Fruit fly (Drosophila melanogaster) whole organism, prepupa: ENCODE data around the gene hook.

Experiments
- CG10631 ChIP-seq: fragments of 200-800 bp; sonication (Bioruptor generic); optimal IDR thresholded peaks from 2 replicates; lab custom pipeline; 2016; ENCODE audit warnings: missing biosample characterization, missing genetic modification characterization
- CG11762 ChIP-seq: fragments of 200-800 bp; sonication (Bioruptor generic); optimal IDR thresholded peaks from 3 replicates; lab custom pipeline; 2016; ENCODE audit warnings: missing biosample characterization, missing genetic modification characterization; ENCODE audit not compliant: insufficient read depth
- CG11902 ChIP-seq: fragments of 200-800 bp; sonication (Bioruptor generic); optimal IDR thresholded peaks from 3 replicates; lab custom pipeline; 2016; ENCODE audit warnings: missing biosample characterization, missing genetic modification characterization
- CG15336 ChIP-seq: fragments of 200-800 bp; sonication (Bioruptor generic); IDR thresholded peaks from 2 replicates; pipeline ENCODE4 v1.3.6; 2022; ENCODE audit warnings: missing biosample characterization, missing genetic modification characterization
- CG1621 ChIP-seq: fragments of 200-800 bp; sonication (Bioruptor generic); optimal IDR thresholded peaks from 3 replicates; lab custom pipeline; 2018; ENCODE audit warnings: missing biosample characterization, mild to moderate bottlenecking, missing genetic modification characterization
- CG16779 ChIP-seq: fragments of 200-800 bp; sonication (Bioruptor generic); optimal IDR thresholded peaks from 3 replicates; lab custom pipeline; 2017; ENCODE audit warnings: missing biosample characterization, mild to moderate bottlenecking, missing genetic modification characterization
- CG3032 ChIP-seq: fragments of 200-800 bp; optimal IDR thresholded peaks from 2 replicates; lab custom pipeline; 2019; ENCODE audit warnings: missing biosample characterization, mild to moderate bottlenecking, missing genetic modification characterization, moderate library complexity
- CG31627 ChIP-seq: fragments of 200-800 bp; sonication (Bioruptor generic); optimal IDR thresholded peaks from 3 replicates; lab custom pipeline; 2016; ENCODE audit warnings: missing biosample characterization, missing genetic modification characterization
- CG32006 ChIP-seq: fragments of 200-800 bp; sonication (Bioruptor generic); optimal IDR thresholded peaks from 3 replicates; lab custom pipeline; 2017; ENCODE audit warnings: missing biosample characterization, mild to moderate bottlenecking, missing genetic modification characterization
- CG34406 ChIP-seq: fragments of 200-800 bp; sonication (Bioruptor generic); optimal IDR thresholded peaks from 3 replicates; lab custom pipeline; 2016; ENCODE audit warnings: missing biosample characterization, missing genetic modification characterization
- CG3919 ChIP-seq: fragments of 200-800 bp; sonication (Bioruptor generic); optimal IDR thresholded peaks from 3 replicates; lab custom pipeline; 2016; ENCODE audit warnings: missing biosample characterization, missing genetic modification characterization
- CG4318 ChIP-seq: fragments of 200-800 bp; sonication (Bioruptor generic); optimal IDR thresholded peaks from 3 replicates; lab custom pipeline; 2017; ENCODE audit warnings: missing biosample characterization, mild to moderate bottlenecking, missing genetic modification characterization
- CG6163 ChIP-seq: fragments of 200-800 bp; sonication (Bioruptor generic); IDR thresholded peaks from 3 replicates; pipeline ENCODE4 v1.3.6; 2022; ENCODE audit warnings: missing biosample characterization, missing genetic modification characterization
- CG6276 ChIP-seq: fragments of 200-800 bp; sonication (Bioruptor generic); optimal IDR thresholded peaks from 2 replicates; lab custom pipeline; 2017; ENCODE audit warnings: missing biosample characterization, mild to moderate bottlenecking, missing genetic modification characterization
- CG6792 ChIP-seq: fragments of 200-800 bp; sonication (Bioruptor generic); optimal IDR thresholded peaks from 3 replicates; lab custom pipeline; 2016; ENCODE audit warnings: missing biosample characterization, missing genetic modification characterization
- CG6808 ChIP-seq: fragments of 200-800 bp; sonication (Bioruptor generic); optimal IDR thresholded peaks from 3 replicates; lab custom pipeline; 2017; ENCODE audit warnings: missing biosample characterization, missing genetic modification characterization, mild to moderate bottlenecking, moderate library complexity, missing genetic modification reagents
- CG7368 ChIP-seq: fragments of 200-800 bp; sonication (Bioruptor generic); optimal IDR thresholded peaks from 3 replicates; lab custom pipeline; 2016; ENCODE audit warnings: missing biosample characterization, missing genetic modification characterization
- CG8119 ChIP-seq: fragments of 200-800 bp; sonication (Bioruptor generic); IDR thresholded peaks from 3 replicates; pipeline ENCODE4 v1.3.6; 2022; ENCODE audit warnings: missing biosample characterization, missing genetic modification characterization
- CG8319 ChIP-seq: fragments of 200-800 bp; sonication (Bioruptor generic); optimal IDR thresholded peaks from 3 replicates; lab custom pipeline; 2016; ENCODE audit warnings: missing biosample characterization, missing genetic modification characterization
- CG9139 ChIP-seq: fragments of 200-800 bp; sonication (Bioruptor generic); optimal IDR thresholded peaks from 3 replicates; lab custom pipeline; 2017; ENCODE audit warnings: missing biosample characterization, mild to moderate bottlenecking, missing genetic modification characterization
- Eip75B ChIP-seq: fragments of 200-800 bp; sonication (Bioruptor generic); optimal IDR thresholded peaks from 3 replicates; lab custom pipeline; 2016; ENCODE audit warnings: missing biosample characterization, missing genetic modification characterization
- Eip78C ChIP-seq: fragments of 200-800 bp; sonication (Bioruptor generic); peaks from one replicate; lab custom pipeline; 2016; ENCODE audit warnings: missing biosample characterization, missing genetic modification characterization
- Eip93F ChIP-seq: fragments of 200-800 bp; sonication (Bioruptor generic); optimal IDR thresholded peaks from 2 replicates; lab custom pipeline; 2016; ENCODE audit warnings: missing biosample characterization, mild to moderate bottlenecking, missing genetic modification characterization
- Ets21C ChIP-seq: fragments of 200-800 bp; sonication (Bioruptor generic); optimal IDR thresholded peaks from 3 replicates; lab custom pipeline; 2016; ENCODE audit warnings: missing biosample characterization, missing genetic modification characterization
- Ets96B ChIP-seq: fragments of 200-800 bp; optimal IDR thresholded peaks from 2 replicates; lab custom pipeline; 2019; ENCODE audit warnings: missing biosample characterization, mild to moderate bottlenecking, missing genetic modification characterization, moderate library complexity
- Hr38 ChIP-seq: sonication (Bioruptor generic); optimal IDR thresholded peaks from 2 replicates; lab custom pipeline; 2016; ENCODE audit warnings: missing biosample characterization, missing genetic modification characterization
- Hr39 ChIP-seq: fragments of 200-800 bp; sonication (Bioruptor generic); optimal IDR thresholded peaks from 2 replicates; lab custom pipeline; 2016; ENCODE audit warnings: missing biosample characterization, missing genetic modification characterization
- Hr4 ChIP-seq: fragments of 200-800 bp; sonication (Bioruptor generic); optimal IDR thresholded peaks from 3 replicates; lab custom pipeline; 2016; ENCODE audit warnings: missing biosample characterization, missing genetic modification characterization
- Met ChIP-seq: fragments of 200-800 bp; sonication (Bioruptor generic); optimal IDR thresholded peaks from 3 replicates; lab custom pipeline; 2016; ENCODE audit warnings: missing biosample characterization, missing genetic modification characterization
- Smox ChIP-seq: fragments of 200-800 bp; sonication (Bioruptor generic); optimal IDR thresholded peaks from 3 replicates; lab custom pipeline; 2016; ENCODE audit warnings: missing biosample characterization, missing genetic modification characterization
- Sox15 ChIP-seq: fragments of 200-800 bp; sonication (Bioruptor generic); optimal IDR thresholded peaks from 3 replicates; lab custom pipeline; 2016; ENCODE audit warnings: missing biosample characterization, missing genetic modification characterization
- acj6 ChIP-seq: fragments of 200-800 bp; sonication (Bioruptor generic); optimal IDR thresholded peaks from 3 replicates; lab custom pipeline; 2016; ENCODE audit warnings: missing biosample characterization, missing genetic modification characterization
- dac ChIP-seq: fragments of 200-800 bp; sonication (Bioruptor generic); optimal IDR thresholded peaks from 2 replicates; lab custom pipeline; 2017; ENCODE audit warnings: missing biosample characterization, mild to moderate bottlenecking, missing genetic modification characterization
- dsx ChIP-seq: fragments of 200-800 bp; optimal IDR thresholded peaks from 3 replicates; lab custom pipeline; 2019; ENCODE audit warnings: missing biosample characterization, mild to moderate bottlenecking, missing genetic modification characterization, moderate library complexity; ENCODE audit not compliant: poor library complexity, severe bottlenecking
- eg ChIP-seq: fragments of 200-800 bp; sonication (Bioruptor generic); IDR thresholded peaks from 3 replicates; pipeline ENCODE4 v1.3.6; 2022; ENCODE audit warnings: missing biosample characterization, missing genetic modification characterization
- esn ChIP-seq: fragments of 200-800 bp; sonication (Bioruptor generic); optimal IDR thresholded peaks from 2 replicates; lab custom pipeline; 2016; ENCODE audit warnings: missing biosample characterization, mild to moderate bottlenecking, missing genetic modification characterization, moderate library complexity
- fd59A ChIP-seq: fragments of 200-800 bp; sonication (Bioruptor generic); optimal IDR thresholded peaks from 2 replicates; lab custom pipeline; 2017; ENCODE audit warnings: missing biosample characterization, mild to moderate bottlenecking, missing genetic modification characterization, missing genetic modification reagents
- fd85E ChIP-seq: fragments of 200-800 bp; sonication (Bioruptor generic); optimal IDR thresholded peaks from 3 replicates; lab custom pipeline; 2016; ENCODE audit warnings: missing biosample characterization, missing genetic modification characterization
- lz ChIP-seq: fragments of 200-800 bp; sonication (Bioruptor generic); optimal IDR thresholded peaks from 3 replicates; lab custom pipeline; 2016; ENCODE audit warnings: missing biosample characterization, missing genetic modification characterization
- pdm3 ChIP-seq: fragments of 200-800 bp; sonication (Bioruptor generic); optimal IDR thresholded peaks from 3 replicates; lab custom pipeline; 2016; ENCODE audit warnings: missing biosample characterization, missing genetic modification characterization
- salr ChIP-seq, 2 experiments: fragments of 200-800 bp; sonication (Bioruptor generic); optimal IDR thresholded peaks; 3 replicates each; lab custom pipeline; 2016 to 2018; ENCODE audit warnings: missing biosample characterization in 2 of 2, missing genetic modification characterization in 2 of 2, mild to moderate bottlenecking in 1 of 2
- ss ChIP-seq, 2 experiments: fragments of 200-800 bp; sonication (Bioruptor generic); optimal IDR thresholded peaks; 2 replicates in 1 of 2; 3 replicates in 1 of 2; lab custom pipeline; 2017 to 2018; ENCODE audit warnings: mild to moderate bottlenecking in 2 of 2, missing biosample characterization in 2 of 2, missing genetic modification characterization in 2 of 2, moderate library complexity in 1 of 2
- svp ChIP-seq: fragments of 200-800 bp; sonication (Bioruptor generic); peaks from one replicate; lab custom pipeline; 2016; ENCODE audit warnings: missing biosample characterization, missing genetic modification characterization
- topi ChIP-seq: fragments of 200-800 bp; sonication (Bioruptor generic); optimal IDR thresholded peaks from 3 replicates; lab custom pipeline; 2016; ENCODE audit warnings: missing biosample characterization, missing genetic modification characterization

Gene hook

DNA sequence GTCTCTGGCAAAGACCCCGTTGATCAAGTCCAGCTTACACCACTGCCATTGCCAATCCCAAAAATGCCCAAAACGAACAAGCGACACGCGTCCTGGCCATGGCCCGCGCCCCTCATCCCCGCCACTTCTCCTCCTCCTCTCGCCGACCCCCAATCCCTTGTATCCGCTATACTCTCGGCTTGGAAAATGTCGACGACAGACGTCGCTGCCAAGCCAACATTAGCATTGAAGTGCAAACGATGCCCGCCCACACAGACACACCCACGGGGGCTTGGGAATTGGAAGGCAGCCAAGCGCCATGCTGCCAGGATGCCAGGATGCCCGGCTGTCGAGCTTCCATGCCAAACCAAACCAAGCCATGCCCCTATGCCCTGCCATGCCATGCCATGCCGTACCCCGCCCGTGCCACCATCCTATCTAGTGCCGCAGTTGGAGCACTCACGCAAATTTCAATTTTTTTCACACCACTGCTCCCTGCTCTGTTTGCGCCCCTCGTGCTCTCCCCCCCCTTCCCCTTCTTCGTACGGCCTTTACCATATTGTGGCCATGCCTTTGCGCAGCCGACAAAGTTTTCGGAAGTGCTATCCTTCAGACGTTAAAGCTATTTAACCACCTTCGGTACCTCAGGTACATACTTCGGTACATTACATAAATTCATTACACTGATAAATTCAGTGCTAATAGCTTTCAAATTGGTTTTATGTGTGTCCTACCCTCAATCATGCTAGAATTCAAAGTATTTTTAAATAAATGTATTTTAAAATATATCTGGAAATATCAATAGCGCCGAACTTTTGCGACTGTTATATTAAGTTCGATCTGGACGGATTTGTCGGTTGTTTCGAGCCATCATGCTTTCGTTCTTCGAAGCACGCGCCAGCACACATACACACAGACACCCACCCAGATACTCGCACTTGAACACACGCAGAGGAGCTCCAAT is 11.7 kb downstream of the hook start (continued):
- TF ChIP-seq CG6276 (GFP tag; lab: Kevin White, UChicago) (peak; percentile 72), CG11902 (peak; percentile 66), dac (peak; percentile 53), topi (peak; percentile 81), CG6163 (GFP tag; lab: Robert Waterston, UW) (peak; percentile 66; the same call in 2 of the 3 replicates), Sox15 (GFP tag; lab: Kevin White, UChicago) (peak; percentile 62), CG8319 (GFP tag; lab: Kevin White, UChicago) (peak; percentile 56), Hr39 (GFP tag; lab: Kevin White, UChicago) (peak; percentile 67), fd59A (GFP tag; lab: Kevin White, UChicago) (peak; percentile 87), CG7368 (GFP tag; lab: Kevin White, UChicago) (peak; percentile 53), svp (peak; percentile 92)

DNA sequence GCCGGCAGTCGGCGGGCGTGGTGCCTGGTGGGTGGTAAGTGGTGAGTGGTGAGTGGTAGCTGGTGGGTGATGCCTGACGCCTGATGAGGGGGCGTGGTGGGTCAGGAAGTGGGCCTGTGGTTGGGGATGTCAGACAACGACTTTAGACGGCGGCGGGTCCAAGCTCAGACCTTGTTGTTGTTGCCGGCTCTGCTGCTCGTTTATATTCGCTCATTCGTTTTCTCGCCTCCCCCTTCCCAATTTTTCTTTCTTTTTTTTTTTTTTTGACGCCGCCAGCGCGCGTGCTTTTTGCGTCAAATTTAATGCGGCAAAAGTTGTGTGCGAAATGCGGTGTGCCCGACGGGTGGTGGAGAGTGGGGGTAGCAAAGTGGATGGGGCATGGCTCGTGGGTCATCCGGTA is 13.7 kb downstream of the hook start:
- no peak for TF ChIP-seq Ets21C (GFP tag; lab: Kevin White, UChicago)
- TF ChIP-seq CG32006 (GFP tag; lab: Kevin White, UChicago) = no peak
- no peak for TF ChIP-seq CG3032 (tag; lab: Kevin White, UChicago)
- no peak for TF ChIP-seq Smox (GFP tag; lab: Kevin White, UChicago)
- TF ChIP-seq dac = no peak
- no peak for TF ChIP-seq CG6792 (GFP tag; lab: Kevin White, UChicago)
- no peak for TF ChIP-seq CG16779 (tag; lab: Kevin White, UChicago)
- no peak for TF ChIP-seq CG8119 (GFP tag; lab: Robert Waterston, UW)
- no peak for TF ChIP-seq CG10631 (GFP tag; lab: Kevin White, UChicago)
- no peak for TF ChIP-seq esn (GFP tag; lab: Kevin White, UChicago)
- TF ChIP-seq ss (GFP tag; optimal IDR thresholded peaks at IDR 0.05; lab: Kevin White, UChicago) = no peak
- TF ChIP-seq CG15336 = no peak
- no peak for TF ChIP-seq topi
- no peak for TF ChIP-seq fd59A (GFP tag; lab: Kevin White, UChicago)
- no peak for TF ChIP-seq CG31627 (GFP tag; lab: Kevin White, UChicago)
- no peak for TF ChIP-seq eg (GFP tag; lab: Robert Waterston, UW)
- TF ChIP-seq Eip75B = no peak
- TF ChIP-seq Hr39 (GFP tag; lab: Kevin White, UChicago) = no peak
- TF ChIP-seq Eip78C (GFP tag; lab: Kevin White, UChicago) = no peak

DNA sequence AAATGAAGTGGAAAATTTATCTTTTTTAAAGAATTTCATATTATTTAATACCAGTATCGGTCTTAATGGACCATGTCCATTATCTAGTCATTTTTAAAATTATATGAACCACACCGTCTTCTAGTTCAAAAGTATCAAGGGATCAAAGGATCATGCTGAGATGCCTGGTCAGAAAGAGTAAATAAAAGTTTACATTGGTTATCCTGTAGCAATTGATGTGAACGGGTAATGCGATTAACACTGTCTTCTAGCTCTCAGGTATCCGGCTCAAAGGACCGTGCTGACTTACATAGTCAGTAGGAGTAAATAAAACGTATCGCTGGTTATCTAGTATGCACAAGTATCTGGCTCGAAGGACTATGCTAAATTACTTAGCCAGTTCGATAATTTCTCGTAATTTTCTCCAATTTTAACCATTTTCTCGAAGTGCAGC is 14.1 kb downstream of the hook start:
- TF ChIP-seq CG3919 (GFP tag; lab: Kevin White, UChicago) = no peak
- TF ChIP-seq topi = no peak
- TF ChIP-seq acj6 = no peak
- no peak for TF ChIP-seq pdm3 (GFP tag; lab: Kevin White, UChicago)
- TF ChIP-seq CG32006 (GFP tag; lab: Kevin White, UChicago) = peak; percentile 45
- TF ChIP-seq Ets96B (tag; lab: Kevin White, UChicago) = no peak
- TF ChIP-seq CG16779 (tag; lab: Kevin White, UChicago) = no peak
- TF ChIP-seq eg (GFP tag; lab: Robert Waterston, UW) = no peak
- TF ChIP-seq Met = peak; percentile 25
- TF ChIP-seq CG15336 = no peak
- TF ChIP-seq Ets21C (GFP tag; lab: Kevin White, UChicago) = no peak
- peak; percentile 6 for TF ChIP-seq Hr39 (GFP tag; lab: Kevin White, UChicago)
- TF ChIP-seq CG6808 (GFP tag; lab: Kevin White, UChicago) = peak; percentile 41
- TF ChIP-seq Hr38 (GFP tag; lab: Kevin White, UChicago) = no peak
- TF ChIP-seq CG9139 (GFP tag; lab: Kevin White, UChicago) = no peak
- TF ChIP-seq Eip93F (GFP tag; lab: Kevin White, UChicago) = no peak
- TF ChIP-seq CG34406 (GFP tag; lab: Kevin White, UChicago) = no peak
- TF ChIP-seq CG7368 (GFP tag; lab: Kevin White, UChicago) = no peak
- peak in 1 of 2 experiments; percentile 1 for TF ChIP-seq salr (GFP tag; optimal IDR thresholded peaks at IDR 0.05; lab: Kevin White, UChicago)
- no peak for TF ChIP-seq CG4318 (GFP tag; lab: Kevin White, UChicago)
- no peak for TF ChIP-seq CG6163 (GFP tag; lab: Robert Waterston, UW)
- no peak for TF ChIP-seq fd85E (GFP tag; lab: Kevin White, UChicago)
- no peak for TF ChIP-seq CG1621 (tag; lab: Kevin White, UChicago)
- TF ChIP-seq lz (GFP tag; lab: Kevin White, UChicago) = peak; percentile 29
- TF ChIP-seq dac = no peak
- no peak for TF ChIP-seq CG6276 (GFP tag; lab: Kevin White, UChicago)
- TF ChIP-seq svp = peak; percentile 62
- no peak for TF ChIP-seq dsx (GFP tag; lab: Kevin White, UChicago)
- no peak for TF ChIP-seq Sox15 (GFP tag; lab: Kevin White, UChicago)
- peak; percentile 20 for TF ChIP-seq Hr4 (GFP tag; lab: Kevin White, UChicago)
- no peak for TF ChIP-seq CG11902
- TF ChIP-seq CG11762 (GFP tag; lab: Kevin White, UChicago) = no peak
